Fruit fly (Drosophila melanogaster) whole organism, embryonic: Measurements from ENCODE around the gene Snx27.

Experiments
- CG17612 ChIP-seq: fragments of 200-800 bp; sonication (Bioruptor generic); IDR thresholded peaks from 2 replicates; pipeline ENCODE4 v1.3.6; 2022; ENCODE audit warnings: missing biosample characterization, missing genetic modification characterization
- CG2678 ChIP-seq: fragments of 200-800 bp; sonication (Bioruptor generic); optimal IDR thresholded peaks from 3 replicates; lab custom pipeline; 2019; ENCODE audit warnings: missing biosample characterization, mild to moderate bottlenecking, missing genetic modification characterization, moderate library complexity
- CG3838 ChIP-seq: fragments of 200-800 bp; sonication (Bioruptor generic); optimal IDR thresholded peaks from 3 replicates; lab custom pipeline; 2016; ENCODE audit warnings: missing biosample characterization, missing genetic modification characterization
- CG9876 ChIP-seq: fragments of 200-800 bp; sonication (Bioruptor generic); optimal IDR thresholded peaks from 2 replicates; lab custom pipeline; 2016; ENCODE audit warnings: missing biosample characterization, missing genetic modification characterization
- Hr78 ChIP-seq, 2 experiments: fragments of 200-800 bp in 1 of 2; fragments of >200 bp in 1 of 2; sonication (Bioruptor generic) in 1 of 2; optimal IDR thresholded peaks; 2 replicates each; lab custom pipeline; 2017 to 2019; ENCODE audit warnings: missing biosample characterization in 2 of 2, missing genetic modification characterization in 2 of 2, mild to moderate bottlenecking in 1 of 2, moderate library complexity in 1 of 2
- Kr ChIP-seq: fragments of 200-800 bp; sonication (Bioruptor generic); optimal IDR thresholded peaks from 2 replicates; lab custom pipeline; 2017; ENCODE audit warnings: missing biosample characterization, mild to moderate bottlenecking, missing genetic modification characterization
- eyg ChIP-seq: fragments of 200-800 bp; sonication (Bioruptor generic); optimal IDR thresholded peaks from 3 replicates; lab custom pipeline; 2016; ENCODE audit warnings: missing biosample characterization, missing genetic modification characterization
- pho ChIP-seq: fragments of 200-800 bp; sonication (Bioruptor generic); optimal IDR thresholded peaks from 2 replicates; lab custom pipeline; 2016; ENCODE audit warnings: missing biosample characterization, missing genetic modification characterization
- stc ChIP-seq: fragments of 200-800 bp; sonication (Bioruptor generic); IDR thresholded peaks from 2 replicates; pipeline ENCODE4 v1.3.6; 2022; ENCODE audit warnings: missing biosample characterization, missing genetic modification characterization
- tgo ChIP-seq: fragments of 200-800 bp; sonication (Bioruptor generic); IDR thresholded peaks from 3 replicates; pipeline ENCODE4 v1.3.6; 2022; ENCODE audit warnings: missing biosample characterization, missing genetic modification characterization
- tx ChIP-seq: fragments of 200-800 bp; sonication (Bioruptor generic); optimal IDR thresholded peaks from 2 replicates; lab custom pipeline; 2016; ENCODE audit warnings: missing biosample characterization, missing genetic modification characterization

- no peak for TF ChIP-seq CG9876 (GFP tag; lab: Kevin White, UChicago)
- no peak for TF ChIP-seq tgo (GFP tag; lab: Robert Waterston, UW)
- no peak for TF ChIP-seq stc
- TF ChIP-seq pho (GFP tag; lab: Kevin White, UChicago), result no peak
- no peak for TF ChIP-seq Kr
- TF ChIP-seq Hr78 (GFP tag; optimal IDR thresholded peaks at IDR 0.05; lab: Kevin White, UChicago), result no peak
- no peak for TF ChIP-seq tx (GFP tag; lab: Kevin White, UChicago)
- TF ChIP-seq CG3838, result no peak
- no peak for TF ChIP-seq CG17612
- no peak for TF ChIP-seq CG2678 (tag; lab: Kevin White, UChicago)
- TF ChIP-seq eyg (GFP tag; lab: Kevin White, UChicago), result no peak
Observed at dm6 chrX:5679933-5680667, 57.7 kb downstream of the Snx27 start, which contains the start of the genes Tre1 and Gr5a.
